Fruit fly (Drosophila melanogaster): ENCODE data around the gene CSN8.

Gene CSN8

dm6 chr2L:8403286-8404270 is 38.9 kb downstream of the CSN8 start, which contains the start of gene emb (continued):
- TF ChIP-seq BtbVII (GFP tag; optimal IDR thresholded peaks at IDR 0.05) (no peak), fd3F (GFP tag; optimal IDR thresholded peaks at IDR 0.05) (no peak), CG1529 (GFP tag; optimal IDR thresholded peaks at IDR 0.05) (no peak), CG13424 (tag; optimal IDR thresholded peaks at IDR 0.05) (peak; percentile 26), vvl (GFP tag; IDR thresholded peaks at IDR 0.05) (peak; percentile 55), CG3847 (GFP tag; IDR thresholded peaks at IDR 0.05) (peak; percentile 59), zfh2 (GFP tag; optimal IDR thresholded peaks at IDR 0.05) (peak; percentile 60), al (GFP tag; IDR thresholded peaks at IDR 0.05) (peak; percentile 37; the same call in 1 of the 2 replicates), CG31365 (tag; optimal IDR thresholded peaks at IDR 0.05) (no peak), CG12155 (GFP tag; optimal IDR thresholded peaks at IDR 0.05) (peak; percentile 28), maf-S (GFP tag; optimal IDR thresholded peaks at IDR 0.05) (peak; percentile 30), cad (GFP tag; optimal IDR thresholded peaks at IDR 0.05) (no peak), wor (GFP tag; IDR thresholded peaks at IDR 0.05) (no peak), CG9876 (GFP tag; optimal IDR thresholded peaks at IDR 0.05) (peak; percentile 25), onecut (GFP tag; IDR thresholded peaks at IDR 0.05) (peak; percentile 1; the same call in 1 of the 2 replicates), CG4328 (GFP tag; optimal IDR thresholded peaks at IDR 0.05) (peak; percentile 40), CG34224 (GFP tag; IDR thresholded peaks at IDR 0.05; ENCODE audit: partially characterized antibody) (peak; percentile 95), nom (GFP tag; optimal IDR thresholded peaks at IDR 0.05) (peak; percentile 91), vnd (GFP tag; IDR thresholded peaks at IDR 0.05; ENCODE audit: partially characterized antibody) (peak; percentile 97), CG16779 (GFP tag; IDR thresholded peaks at IDR 0.05) (no peak), hb (GFP tag; IDR thresholded peaks at IDR 0.05; ENCODE audit: partially characterized antibody) (peak; percentile 99), CG12942 (GFP tag; optimal IDR thresholded peaks at IDR 0.05) (peak; percentile 9), ERR (GFP tag; optimal IDR thresholded peaks at IDR 0.05) (no peak), CTCF (GFP tag; optimal IDR thresholded peaks at IDR 0.05) (no peak), ab (GFP tag; optimal IDR thresholded peaks at IDR 0.05) (no peak), CG34376 (GFP tag; optimal IDR thresholded peaks at IDR 0.05) (peak; percentile 24), CG17186 (GFP tag; optimal IDR thresholded peaks at IDR 0.05) (peak; percentile 35), twi (tag; optimal IDR thresholded peaks at IDR 0.05) (peak; percentile 40), sug (tag; optimal IDR thresholded peaks at IDR 0.05) (no peak), ATbp (GFP tag; optimal IDR thresholded peaks at IDR 0.05) (no peak), CG31224 (GFP tag; IDR thresholded peaks at IDR 0.05) (no peak), CG6272 (GFP tag; IDR thresholded peaks at IDR 0.05) (no peak), NC2α (GFP tag; optimal IDR thresholded peaks at IDR 0.05) (no peak), repo (GFP tag; optimal IDR thresholded peaks at IDR 0.05) (peak; percentile 19), fd96Cb (tag; optimal IDR thresholded peaks at IDR 0.05) (peak; percentile 7), CG3407 (GFP tag; optimal IDR thresholded peaks at IDR 0.05) (no peak), pho (GFP tag; optimal IDR thresholded peaks at IDR 0.05) (peak; percentile 65), Antp (GFP tag; optimal IDR thresholded peaks at IDR 0.05) (peak; percentile 59), gce (GFP tag; IDR thresholded peaks at IDR 0.05) (no peak), sna (GFP tag; IDR thresholded peaks at IDR 0.05; ENCODE audit: partially characterized antibody) (peak; percentile 93), Ravus (GFP tag; IDR thresholded peaks at IDR 0.05) (no peak), CG6854 (GFP tag; optimal IDR thresholded peaks at IDR 0.05) (no peak), CG13123 (GFP tag; optimal IDR thresholded peaks at IDR 0.05) (no peak), CG17802 (tag; optimal IDR thresholded peaks at IDR 0.05) (peak; percentile 40), CG4707 (GFP tag; optimal IDR thresholded peaks at IDR 0.05) (no peak), CG18599 (GFP tag; optimal IDR thresholded peaks at IDR 0.05) (no peak), CG9797 (GFP tag; optimal IDR thresholded peaks at IDR 0.05) (peak; percentile 94), nmo (GFP tag; optimal IDR thresholded peaks at IDR 0.05) (peak; percentile 77), MESR4 (GFP tag; optimal IDR thresholded peaks at IDR 0.05) (peak; percentile 95)

Data from whole organism, embryonic.